Fruit fly (Drosophila melanogaster) whole organism, wandering third instar larva: ENCODE data around the gene scramb1.

ENCODE experiments used
- Dfd ChIP-seq: fragments of >200 bp; optimal IDR thresholded peaks from 2 replicates; lab custom pipeline; 2017; ENCODE audit warnings: missing biosample characterization, missing genetic modification characterization
- Vsx2 ChIP-seq: fragments of 200-300, 225-300 bp; sonication (Bioruptor generic); optimal IDR thresholded peaks from 2 replicates; lab custom pipeline; 2018; ENCODE audit warnings: missing biosample characterization, missing genetic modification characterization; ENCODE audit not compliant: partially characterized antibody

dm6 chr3L:10223397-10223796, 1.6 kb downstream of the scramb1 start:
- TF ChIP-seq Dfd = no peak
- no peak for TF ChIP-seq Vsx2 (GFP tag; lab: Kevin White, UChicago)
